Worm (Caenorhabditis elegans): ENCODE results near the gene K01A2.4.

Gene K01A2.4

DNA sequence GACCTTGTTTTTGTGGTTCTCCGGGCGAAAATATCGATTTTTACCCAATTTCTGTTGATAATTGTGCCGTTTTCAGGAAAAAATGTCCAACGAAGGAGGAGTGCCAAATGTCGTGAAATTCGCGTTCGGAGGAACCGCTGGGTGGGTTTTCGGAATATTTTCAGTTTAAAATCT, 20.8 kb upstream of the K01A2.4 start, which contains the start of gene misc-1:
Gene misc-1, plus strand, starts transcription at position 75 of the 174 bp plus-strand sequence.
- TF ChIP-seq nhr-76 (tag; optimal IDR thresholded peaks at IDR 0.05), result no peak
- peak; percentile 0 for TF ChIP-seq ceh-28 (tag; optimal IDR thresholded peaks at IDR 0.05)

DNA sequence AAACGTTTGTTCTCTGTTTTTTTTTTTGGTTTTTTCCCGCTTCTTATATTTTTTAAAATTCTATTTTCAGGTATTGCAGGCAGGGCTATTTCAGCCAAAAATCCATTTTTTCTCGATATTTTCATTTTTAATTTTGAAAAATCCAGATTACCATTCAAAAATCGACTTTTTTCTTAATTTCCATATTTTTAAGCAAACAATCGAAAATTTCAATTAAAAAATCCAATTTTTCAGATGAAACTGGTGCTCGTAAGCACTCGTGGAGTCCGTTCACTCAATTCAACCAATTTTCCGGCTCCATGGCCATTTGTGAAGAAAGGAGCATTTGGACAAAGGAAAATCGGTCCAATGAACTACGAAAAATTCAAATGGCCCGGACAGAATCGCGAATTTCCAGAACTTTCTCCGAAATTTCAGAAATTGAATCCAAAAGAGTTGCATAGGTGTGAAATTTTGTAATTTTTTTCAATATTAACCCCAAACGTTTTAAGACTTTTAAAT, 18.5 kb upstream of the K01A2.4 start, which contains the start of gene mrpl-41:
Gene mrpl-41, plus strand, starts transcription at position 235 of the 501 bp plus-strand sequence.
- TF ChIP-seq ZK546.5 (tag; optimal IDR thresholded peaks at IDR 0.05) (no peak), pqm-1 (tag; optimal IDR thresholded peaks at IDR 0.05) (no peak), nhr-77 (tag; optimal IDR thresholded peaks at IDR 0.05) (no peak), ceh-28 (tag; optimal IDR thresholded peaks at IDR 0.05) (no peak), lsy-12 (tag; optimal IDR thresholded peaks at IDR 0.05) (peak; percentile 7), mdl-1 (tag; optimal IDR thresholded peaks at IDR 0.05) (no peak), fos-1 (tag; optimal IDR thresholded peaks at IDR 0.05) (no peak), elt-2 (tag; optimal IDR thresholded peaks at IDR 0.05) (peak; percentile 4), daf-12 (tag; optimal IDR thresholded peaks at IDR 0.05) (no peak), jun-1 (tag; optimal IDR thresholded peaks at IDR 0.05) (no peak), ceh-9 (tag; optimal IDR thresholded peaks at IDR 0.05) (no peak), nhr-67 (tag; optimal IDR thresholded peaks at IDR 0.05) (no peak), egl-27 (tag; optimal IDR thresholded peaks at IDR 0.05) (no peak), nhr-11 (tag; optimal IDR thresholded peaks at IDR 0.05) (no peak), aly-2 (tag; optimal IDR thresholded peaks at IDR 0.05) (no peak), ama-1 (optimal IDR thresholded peaks at IDR 0.05) (peak; percentile 17), nhr-12 (tag; optimal IDR thresholded peaks at IDR 0.05) (no peak), sea-2 (GFP tag; optimal IDR thresholded peaks at IDR 0.05) (no peak), ztf-11 (tag; optimal IDR thresholded peaks at IDR 0.05) (no peak), nhr-237 (tag; optimal IDR thresholded peaks at IDR 0.05) (no peak), nhr-25 (tag; optimal IDR thresholded peaks at IDR 0.05) (no peak), hmg-11 (tag; optimal IDR thresholded peaks at IDR 0.05) (no peak), nhr-28 (tag; optimal IDR thresholded peaks at IDR 0.05) (no peak), egl-5 (tag; optimal IDR thresholded peaks at IDR 0.05) (no peak), nhr-43 (tag; optimal IDR thresholded peaks at IDR 0.05; ENCODE audit: poor library complexity, severe bottlenecking) (peak; percentile 48), ceh-82 (tag; optimal IDR thresholded peaks at IDR 0.05) (no peak)

DNA sequence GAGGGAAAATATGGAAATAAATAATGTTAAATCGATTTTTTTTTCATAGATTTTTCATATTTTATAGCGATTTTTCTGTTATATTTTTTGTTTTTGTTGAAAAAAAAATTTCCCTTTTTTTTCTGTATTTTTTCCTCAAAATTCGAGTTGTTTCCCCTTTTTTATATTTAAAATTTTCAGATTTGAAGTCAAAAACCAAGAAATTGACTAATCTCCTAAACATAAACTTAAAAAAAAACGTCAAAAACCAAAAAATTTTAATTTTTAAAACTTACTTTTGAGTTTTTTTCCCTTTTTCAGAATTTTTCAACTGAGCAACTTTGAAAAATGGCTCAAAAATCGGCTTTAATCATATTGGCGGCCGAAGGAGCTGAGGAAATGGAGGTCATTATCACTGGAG, 17.0 kb upstream of the K01A2.4 start, which contains the start of gene djr-1.1:
Gene djr-1.1, plus strand, starts transcription at position 301 of the 400 bp plus-strand sequence.
- TF ChIP-seq egl-5 (tag; optimal IDR thresholded peaks at IDR 0.05), result no peak
- no peak for TF ChIP-seq unc-39 (tag; optimal IDR thresholded peaks at IDR 0.05)
- TF ChIP-seq ZK546.5 (tag; optimal IDR thresholded peaks at IDR 0.05), result no peak
- TF ChIP-seq fos-1 (tag; optimal IDR thresholded peaks at IDR 0.05), result no peak
- no peak for TF ChIP-seq fkh-2 (tag; optimal IDR thresholded peaks at IDR 0.05)
- no peak for TF ChIP-seq daf-12 (tag; optimal IDR thresholded peaks at IDR 0.05)
- no peak for TF ChIP-seq pha-4 (tag; optimal IDR thresholded peaks at IDR 0.05)
- no peak for TF ChIP-seq lsy-12 (tag; optimal IDR thresholded peaks at IDR 0.05)
- no peak for TF ChIP-seq tbx-2 (tag; optimal IDR thresholded peaks at IDR 0.05)
- no peak for TF ChIP-seq elt-3 (tag; optimal IDR thresholded peaks at IDR 0.05)
- TF ChIP-seq nhr-28 (tag; optimal IDR thresholded peaks at IDR 0.05), result no peak
- TF ChIP-seq lin-39 (tag; optimal IDR thresholded peaks at IDR 0.05), result no peak

DNA sequence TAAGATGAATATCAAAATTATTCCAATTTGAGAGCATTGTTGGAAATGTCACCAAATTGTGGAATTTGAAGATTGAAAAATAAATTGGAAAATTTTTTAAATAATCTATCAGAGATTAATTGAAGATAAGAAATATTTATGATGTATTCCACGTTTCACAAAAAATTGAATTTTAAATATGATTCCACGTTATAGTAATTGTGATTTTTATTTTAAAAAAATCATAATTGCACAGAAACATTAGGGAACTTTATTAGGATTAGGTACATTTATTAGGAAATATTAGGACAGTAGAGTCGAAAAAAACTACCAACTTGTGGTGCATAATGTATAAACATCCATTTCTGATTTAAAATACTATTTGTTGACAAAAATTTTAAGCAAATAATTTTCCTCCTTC, 12.6 kb upstream of the K01A2.4 start, which contains the start of gene B0432.11:
Gene B0432.11, minus strand, starts transcription at position 101 of the 400 bp plus-strand sequence.
- no peak for TF ChIP-seq nhr-11 (tag; optimal IDR thresholded peaks at IDR 0.05)
- no peak for TF ChIP-seq ztf-11 (tag; optimal IDR thresholded peaks at IDR 0.05)
- TF ChIP-seq nhr-25 (tag; optimal IDR thresholded peaks at IDR 0.05), result no peak
- no peak for TF ChIP-seq mdl-1 (tag; optimal IDR thresholded peaks at IDR 0.05)
- TF ChIP-seq ceh-82 (tag; optimal IDR thresholded peaks at IDR 0.05), result no peak
- no peak for TF ChIP-seq ceh-28 (tag; optimal IDR thresholded peaks at IDR 0.05)
- TF ChIP-seq ceh-16 (tag; optimal IDR thresholded peaks at IDR 0.05), result no peak
- TF ChIP-seq fkh-10 (GFP tag; optimal IDR thresholded peaks at IDR 0.05), result no peak
- no peak for TF ChIP-seq skn-1 (tag; optimal IDR thresholded peaks at IDR 0.05)
- TF ChIP-seq daf-12 (tag; optimal IDR thresholded peaks at IDR 0.05), result no peak
- no peak for TF ChIP-seq egl-27 (tag; optimal IDR thresholded peaks at IDR 0.05)

DNA sequence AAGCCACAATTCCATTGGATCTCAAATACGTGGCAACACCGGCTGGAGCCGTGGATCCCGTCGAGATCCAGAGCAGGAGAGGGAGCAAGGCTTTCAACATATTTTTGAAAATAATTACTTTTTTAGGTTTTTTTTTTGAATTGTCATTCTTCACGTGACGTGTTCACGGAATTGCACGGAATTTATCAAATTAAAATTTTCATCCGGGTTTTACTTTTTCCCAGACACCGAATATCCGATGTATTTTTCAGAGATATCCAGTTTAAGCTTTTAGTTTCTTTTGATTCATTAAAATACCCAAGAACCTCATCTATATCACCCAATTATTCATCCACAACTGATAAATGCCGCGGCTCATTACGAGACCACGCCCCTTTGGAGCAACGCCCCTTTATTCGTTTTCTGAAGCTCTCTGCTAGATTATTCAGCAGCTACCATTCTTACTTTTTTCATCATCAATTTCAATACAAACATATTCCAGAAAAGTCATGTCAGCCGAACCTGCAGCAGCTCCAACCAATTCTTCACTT, 10.3 kb upstream of the K01A2.4 start, which contains the start of the genes clec-117 and B0432.1:
Gene clec-117, minus strand, starts transcription at position 101 of the 530 bp plus-strand sequence.
Gene B0432.1, plus strand, starts transcription at position 480 of the 530 bp plus-strand sequence.
- no peak for TF ChIP-seq daf-12 (tag; optimal IDR thresholded peaks at IDR 0.05)
- no peak for TF ChIP-seq ceh-28 (tag; optimal IDR thresholded peaks at IDR 0.05)
- no peak for TF ChIP-seq ztf-4 (tag; optimal IDR thresholded peaks at IDR 0.05)
- no peak for TF ChIP-seq tbx-2 (tag; optimal IDR thresholded peaks at IDR 0.05)
- no peak for TF ChIP-seq ama-1 (optimal IDR thresholded peaks at IDR 0.05)
- TF ChIP-seq snpc-4 (tag; optimal IDR thresholded peaks at IDR 0.05), result no peak
- no peak for TF ChIP-seq lsy-12 (tag; optimal IDR thresholded peaks at IDR 0.05)
- no peak for TF ChIP-seq aly-2 (tag; optimal IDR thresholded peaks at IDR 0.05)
- TF ChIP-seq jun-1 (tag; optimal IDR thresholded peaks at IDR 0.05), result no peak
- no peak for TF ChIP-seq unc-39 (tag; optimal IDR thresholded peaks at IDR 0.05)
- no peak for TF ChIP-seq lin-15B (tag; optimal IDR thresholded peaks at IDR 0.05)
- TF ChIP-seq nfya-1 (tag; optimal IDR thresholded peaks at IDR 0.05; ENCODE audit: insufficient read depth), result no peak
- no peak for TF ChIP-seq elt-1 (tag; optimal IDR thresholded peaks at IDR 0.05)
- TF ChIP-seq nhr-23 (tag; optimal IDR thresholded peaks at IDR 0.05), result no peak
- no peak for TF ChIP-seq zag-1 (tag; optimal IDR thresholded peaks at IDR 0.05)
- TF ChIP-seq pha-4 (tag; optimal IDR thresholded peaks at IDR 0.05), result no peak

All from whole organism, L3 larva.